Worm (Caenorhabditis elegans): ENCODE data around the gene R07E5.6.
A peak's percentile ranks its signal among the peaks of the same experiment; 100 is the strongest.

Gene R07E5.6

DNA sequence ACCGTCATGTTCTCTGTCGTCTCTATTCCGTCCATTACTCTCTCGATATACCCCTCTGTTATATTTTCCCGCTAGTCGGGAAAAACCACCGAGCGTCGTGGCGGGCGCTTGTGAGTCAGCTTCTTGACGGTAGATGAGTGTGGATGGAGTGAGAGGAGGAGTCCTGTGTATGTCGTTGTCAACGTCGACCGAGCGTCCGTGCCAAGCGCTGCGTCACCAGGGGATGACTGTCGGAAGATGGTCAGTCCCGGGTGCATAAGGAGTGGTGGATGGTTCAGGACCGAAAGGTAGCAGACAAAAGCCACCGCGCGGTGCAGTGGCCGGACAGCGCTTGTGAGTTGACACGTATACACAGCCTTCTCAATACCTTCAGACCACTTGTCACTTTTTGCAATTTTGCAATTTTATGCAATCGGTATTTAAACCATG lies 29.2 kb upstream of the R07E5.6 start (continued):
- TF ChIP-seq ceh-24 (tag; optimal IDR thresholded peaks at IDR 0.05) (peak; percentile 16), fkh-6 (tag; optimal IDR thresholded peaks at IDR 0.05) (peak; percentile 33), nhr-232 (tag; optimal IDR thresholded peaks at IDR 0.05) (peak; percentile 45), elt-2 (tag; optimal IDR thresholded peaks at IDR 0.05) (peak; percentile 76), pha-2 (tag; optimal IDR thresholded peaks at IDR 0.05) (peak; percentile 69), unc-3 (GFP tag; conservative IDR thresholded peaks at IDR 0.05) (peak; percentile 30; the same call in 1 of the 2 replicates), unc-3 (tag; optimal IDR thresholded peaks at IDR 0.05) (peak; percentile 54), hlh-8 (tag; optimal IDR thresholded peaks at IDR 0.05) (peak; percentile 38), ztf-16 (tag; optimal IDR thresholded peaks at IDR 0.05) (peak; percentile 50), dve-1 (tag; optimal IDR thresholded peaks at IDR 0.05) (peak; percentile 18), ttx-3 (tag; optimal IDR thresholded peaks at IDR 0.05) (peak; percentile 61), sdc-2 (tag; optimal IDR thresholded peaks at IDR 0.05) (peak; percentile 56), unc-86 (tag; optimal IDR thresholded peaks at IDR 0.05) (peak; percentile 33), C38D4.7 (GFP tag; optimal IDR thresholded peaks at IDR 0.05) (peak; percentile 49), pqm-1 (tag; optimal IDR thresholded peaks at IDR 0.05) (peak; percentile 15), ceh-31 (tag; optimal IDR thresholded peaks at IDR 0.05) (peak; percentile 29)

DNA sequence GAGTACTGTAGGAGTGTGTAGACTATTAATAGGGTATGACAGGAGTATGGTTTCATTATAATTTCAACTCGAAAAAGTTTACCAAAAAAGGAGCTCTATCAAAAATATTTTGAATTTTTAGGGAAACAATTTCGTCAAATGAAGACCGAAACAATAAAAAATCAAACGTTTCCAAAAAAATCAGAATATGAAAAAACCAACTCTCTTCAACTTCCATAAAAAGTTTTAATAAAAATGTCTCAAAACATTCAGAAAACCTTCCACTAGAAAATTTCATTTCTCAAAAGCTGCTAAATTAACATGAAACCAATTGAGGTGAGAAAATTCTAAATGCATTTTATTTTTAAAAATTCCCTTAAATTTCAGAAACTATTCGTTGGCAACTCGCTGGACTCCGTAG lies 28.0 kb upstream of the R07E5.6 start, which contains the start of gene ckb-3:
ckb-3 (plus strand) TSS at position 301 of the 400 bp plus-strand sequence.
- TF ChIP-seq dve-1 (tag; optimal IDR thresholded peaks at IDR 0.05) (no peak), nfya-1 (tag; optimal IDR thresholded peaks at IDR 0.05) (no peak), T23F11.4 (GFP tag; optimal IDR thresholded peaks at IDR 0.05) (no peak), ceh-30 (tag; optimal IDR thresholded peaks at IDR 0.05) (no peak), lim-6 (tag; optimal IDR thresholded peaks at IDR 0.05) (no peak), sox-4 (tag; optimal IDR thresholded peaks at IDR 0.05) (no peak), sdc-2 (tag; optimal IDR thresholded peaks at IDR 0.05) (no peak), nhr-232 (tag; optimal IDR thresholded peaks at IDR 0.05) (no peak), pag-3 (tag; optimal IDR thresholded peaks at IDR 0.05; ENCODE audit: borderline replicate concordance) (no peak), npax-4 (tag; optimal IDR thresholded peaks at IDR 0.05) (no peak), Y22D7AL.16 (tag; optimal IDR thresholded peaks at IDR 0.05) (no peak)

DNA sequence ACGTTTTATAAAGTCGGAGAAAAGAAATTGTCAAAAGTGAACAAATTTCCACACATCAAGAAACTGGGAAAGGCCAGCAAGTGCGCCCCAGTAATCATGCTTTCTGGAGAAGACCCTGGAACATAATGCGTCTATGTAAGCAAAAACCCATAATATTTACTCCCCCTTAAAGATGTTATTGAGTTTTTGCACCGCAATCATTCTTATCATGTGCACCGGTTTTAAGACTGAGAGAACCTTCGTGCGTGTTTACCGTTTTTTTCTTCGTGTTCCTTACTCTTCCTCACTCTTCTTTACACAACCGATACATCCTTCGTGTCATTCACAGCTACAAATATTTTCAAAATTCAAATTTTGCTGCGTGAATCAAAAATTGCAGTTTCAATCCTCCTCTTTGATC lies 25.7 kb upstream of the R07E5.6 start:
- TF ChIP-seq lim-6 (tag; optimal IDR thresholded peaks at IDR 0.05) (no peak), ceh-24 (tag; optimal IDR thresholded peaks at IDR 0.05) (no peak), pax-1 (tag; optimal IDR thresholded peaks at IDR 0.05) (no peak), ceh-22 (tag; optimal IDR thresholded peaks at IDR 0.05) (no peak), hlh-8 (tag; optimal IDR thresholded peaks at IDR 0.05) (no peak), pag-3 (tag; optimal IDR thresholded peaks at IDR 0.05; ENCODE audit: borderline replicate concordance) (no peak), madf-2 (tag; optimal IDR thresholded peaks at IDR 0.05) (no peak), che-1 (tag; optimal IDR thresholded peaks at IDR 0.05) (no peak), odd-2 (tag; optimal IDR thresholded peaks at IDR 0.05) (no peak), K09A11.1 (tag; optimal IDR thresholded peaks at IDR 0.05; ENCODE audit: insufficient read depth) (no peak), sdc-2 (tag; optimal IDR thresholded peaks at IDR 0.05) (no peak), gmeb-2 (tag; optimal IDR thresholded peaks at IDR 0.05) (no peak), ceh-18 (tag; optimal IDR thresholded peaks at IDR 0.05) (no peak), dmd-4 (tag; optimal IDR thresholded peaks at IDR 0.05; ENCODE audit: borderline replicate concordance) (no peak), ceh-34 (tag; optimal IDR thresholded peaks at IDR 0.05) (no peak), dve-1 (tag; optimal IDR thresholded peaks at IDR 0.05) (no peak), ceh-2 (tag; optimal IDR thresholded peaks at IDR 0.05) (no peak), C38D4.7 (GFP tag; optimal IDR thresholded peaks at IDR 0.05) (no peak)

DNA sequence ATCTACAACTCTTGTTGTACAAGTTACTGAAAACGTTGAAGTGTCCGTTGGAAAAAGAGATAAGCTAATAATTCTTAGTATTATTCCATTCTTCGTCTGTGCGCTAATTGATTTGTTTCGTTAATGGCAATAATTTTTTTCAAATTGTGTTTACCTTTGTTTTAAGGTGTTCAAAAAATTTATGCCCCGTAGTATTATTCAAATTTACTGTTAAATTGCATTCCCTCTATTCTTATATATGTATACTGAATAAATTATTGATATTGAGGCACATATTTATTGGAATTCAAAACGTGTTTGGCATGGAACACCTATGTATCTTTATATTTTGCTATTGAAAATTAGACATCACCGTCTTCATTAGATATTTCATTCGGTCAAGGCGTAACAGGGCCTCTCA lies 23.7 kb upstream of the R07E5.6 start, which contains the start of gene pals-26:
pals-26 (plus strand) TSS at position 301 of the 400 bp plus-strand sequence.
- TF ChIP-seq ceh-24 (tag; optimal IDR thresholded peaks at IDR 0.05): no peak
- TF ChIP-seq fkh-10 (GFP tag; optimal IDR thresholded peaks at IDR 0.05): no peak
- TF ChIP-seq pros-1 (tag; optimal IDR thresholded peaks at IDR 0.05): no peak
- TF ChIP-seq zip-5 (tag; optimal IDR thresholded peaks at IDR 0.05): no peak
- TF ChIP-seq tbx-7 (tag; optimal IDR thresholded peaks at IDR 0.05): no peak
- TF ChIP-seq ceh-2 (tag; optimal IDR thresholded peaks at IDR 0.05): no peak
- TF ChIP-seq tbx-2 (tag; optimal IDR thresholded peaks at IDR 0.05): no peak
- TF ChIP-seq K02D7.2 (tag; optimal IDR thresholded peaks at IDR 0.05): no peak
- no peak for TF ChIP-seq T23F11.4 (GFP tag; optimal IDR thresholded peaks at IDR 0.05)
- TF ChIP-seq ahr-1 (tag; optimal IDR thresholded peaks at IDR 0.05): no peak
- TF ChIP-seq sox-4 (tag; optimal IDR thresholded peaks at IDR 0.05): no peak
- no peak for TF ChIP-seq pha-2 (tag; optimal IDR thresholded peaks at IDR 0.05)
- no peak for TF ChIP-seq ceh-19 (GFP tag; optimal IDR thresholded peaks at IDR 0.05)
- TF ChIP-seq hlh-6 (tag; optimal IDR thresholded peaks at IDR 0.05): no peak
- no peak for TF ChIP-seq madf-2 (tag; optimal IDR thresholded peaks at IDR 0.05)
